Worm (Caenorhabditis elegans) whole organism, dauer: ENCODE results near the gene nas-3.

Experiments
- unc-62 ChIP-seq: sonication (generic microtip); optimal IDR thresholded peaks from 2 replicates; lab custom pipeline; 2017; ENCODE audit warnings: missing biosample characterization, missing genetic modification reagents, missing genetic modification characterization

Gene nas-3

ce11 chrV:9518832-9519231 lies 40.9 kb downstream of the nas-3 start, which contains the start of gene C50F4.8:
TSS of gene C50F4.8 (minus strand) at chrV:9518859.
- TF ChIP-seq unc-62 (GFP tag; lab: Kevin White, UChicago) = no peak

- no peak for TF ChIP-seq unc-62 (GFP tag; lab: Kevin White, UChicago)
These were observed 43.7 kb downstream of the nas-3 start for ce11 chrV:9521697-9522096.

DNA sequence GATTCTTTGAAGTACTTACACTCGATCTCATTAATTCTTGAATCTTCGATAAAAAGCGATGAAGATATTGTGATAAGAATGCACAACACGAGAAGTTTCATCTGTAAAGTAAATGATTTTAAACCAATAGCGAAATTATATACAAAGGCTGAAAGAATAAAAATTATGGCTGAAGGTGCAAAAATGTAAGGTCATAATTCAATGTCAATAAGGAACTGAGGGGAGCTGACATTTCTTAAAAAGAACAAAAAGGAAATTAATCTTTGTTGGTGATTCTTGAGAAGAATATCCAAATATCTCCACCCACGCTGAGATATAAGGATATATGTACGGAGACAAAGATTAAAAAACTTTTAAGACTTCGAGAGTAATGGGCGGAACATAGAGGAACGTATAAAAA lies 46.1 kb downstream of the nas-3 start, which contains the start of gene C50F4.9:
TSS of gene C50F4.9 (minus strand) at position 101 of the 400 bp plus-strand sequence.
- TF ChIP-seq unc-62 (GFP tag; lab: Kevin White, UChicago) = no peak

DNA sequence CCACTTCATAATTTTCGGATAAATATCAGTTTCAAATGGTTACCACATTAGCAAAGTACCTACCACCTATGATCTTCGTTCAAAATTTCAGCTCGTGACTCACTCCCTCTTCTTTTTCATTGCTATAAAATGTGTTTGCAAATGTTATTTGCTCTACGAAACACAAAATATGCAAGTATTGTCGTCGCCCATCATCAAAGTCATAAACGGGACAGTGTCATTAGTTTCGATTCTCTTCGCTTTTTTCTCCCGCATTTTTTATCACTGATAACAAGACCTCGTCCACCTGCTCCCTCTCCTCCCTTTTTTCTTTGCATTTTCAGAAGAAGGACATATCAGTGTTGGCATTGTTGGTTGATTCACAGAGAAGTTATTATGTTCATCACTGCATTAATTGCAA lies 48.5 kb downstream of the nas-3 start, which contains the start of gene C50F4.1:
TSS of gene C50F4.1 (plus strand) at position 324 of the 400 bp plus-strand sequence.
- no peak for TF ChIP-seq unc-62 (GFP tag; lab: Kevin White, UChicago)

- TF ChIP-seq unc-62 (GFP tag; lab: Kevin White, UChicago) = no peak
These were observed 49.4 kb downstream of the nas-3 start for ce11 chrV:9527337-9527736.

DNA sequence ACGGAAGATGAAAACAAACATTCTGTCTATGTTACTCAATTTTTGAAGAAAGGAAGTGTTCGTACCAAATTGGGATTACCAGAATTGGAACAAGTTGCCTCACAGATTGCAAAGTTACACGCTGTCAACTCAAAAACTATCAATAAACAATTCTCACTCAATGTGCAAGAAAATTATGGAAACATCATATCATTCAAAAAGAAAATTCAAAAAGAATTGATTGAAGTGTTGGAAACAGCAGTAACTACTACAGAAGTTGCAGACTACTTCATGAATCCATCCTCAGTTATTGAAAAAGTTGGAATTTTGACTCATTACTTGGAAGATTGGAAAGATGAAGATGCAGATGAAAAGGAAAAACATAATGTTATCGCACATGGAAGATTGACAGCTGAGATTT lies 50.0 kb downstream of the nas-3 start:
- no peak for TF ChIP-seq unc-62 (GFP tag; lab: Kevin White, UChicago)
